Fruit fly (Drosophila melanogaster) whole organism, pupa: Measurements from ENCODE around the gene AGO2.

Source experiments
- CG10348 ChIP-seq: fragments of 200-800 bp; sonication (Bioruptor generic); IDR thresholded peaks from 2 replicates; pipeline ENCODE4 v1.3.6; 2022; ENCODE audit warnings: missing biosample characterization, missing genetic modification characterization
- CG34367 ChIP-seq: fragments of 200-800 bp; sonication (Bioruptor generic); optimal IDR thresholded peaks from 2 replicates; lab custom pipeline; 2018; ENCODE audit warnings: missing biosample characterization, mild to moderate bottlenecking, missing genetic modification characterization
- CG4496 ChIP-seq: fragments of 200-800 bp; sonication (Bioruptor generic); IDR thresholded peaks from 3 replicates; pipeline ENCODE4 v1.3.6; 2022; ENCODE audit warnings: missing biosample characterization, missing genetic modification characterization
- CG8159 ChIP-seq: fragments of 200-800 bp; sonication (Bioruptor generic); optimal IDR thresholded peaks from 3 replicates; lab custom pipeline; 2018; ENCODE audit warnings: missing biosample characterization, mild to moderate bottlenecking, missing genetic modification characterization, moderate library complexity
- CG8301 ChIP-seq: fragments of 200-800 bp; sonication (Bioruptor generic); optimal IDR thresholded peaks from 2 replicates; lab custom pipeline; 2018; ENCODE audit warnings: missing biosample characterization, mild to moderate bottlenecking, missing genetic modification characterization
- CG9948 ChIP-seq: fragments of 200-800 bp; sonication (Bioruptor generic); optimal IDR thresholded peaks from 2 replicates; lab custom pipeline; 2018; ENCODE audit warnings: missing biosample characterization, mild to moderate bottlenecking, missing genetic modification characterization, moderate library complexity
- EcR ChIP-seq: fragments of 200-800 bp; sonication (Bioruptor generic); optimal IDR thresholded peaks from 3 replicates; lab custom pipeline; 2019; ENCODE audit warnings: missing biosample characterization, missing genetic modification characterization, mild to moderate bottlenecking, moderate library complexity, missing genetic modification reagents
- Ets98B ChIP-seq: fragments of 200-800 bp; sonication (Bioruptor generic); IDR thresholded peaks from 2 replicates; pipeline ENCODE4 v1.3.6; 2022; ENCODE audit warnings: missing biosample characterization, missing genetic modification characterization
- Pif1A ChIP-seq: fragments of 200-800 bp; sonication (Bioruptor generic); optimal IDR thresholded peaks from 3 replicates; lab custom pipeline; 2016; ENCODE audit warnings: missing biosample characterization, missing genetic modification characterization
- Pif1B ChIP-seq: fragments of 200-800 bp; sonication (Bioruptor generic); optimal IDR thresholded peaks from 3 replicates; lab custom pipeline; 2016; ENCODE audit warnings: missing biosample characterization, missing genetic modification characterization
- gl ChIP-seq: fragments of 200-800 bp; sonication (Bioruptor generic); optimal IDR thresholded peaks from 2 replicates; lab custom pipeline; 2018; ENCODE audit warnings: missing biosample characterization, mild to moderate bottlenecking, missing genetic modification characterization

DNA sequence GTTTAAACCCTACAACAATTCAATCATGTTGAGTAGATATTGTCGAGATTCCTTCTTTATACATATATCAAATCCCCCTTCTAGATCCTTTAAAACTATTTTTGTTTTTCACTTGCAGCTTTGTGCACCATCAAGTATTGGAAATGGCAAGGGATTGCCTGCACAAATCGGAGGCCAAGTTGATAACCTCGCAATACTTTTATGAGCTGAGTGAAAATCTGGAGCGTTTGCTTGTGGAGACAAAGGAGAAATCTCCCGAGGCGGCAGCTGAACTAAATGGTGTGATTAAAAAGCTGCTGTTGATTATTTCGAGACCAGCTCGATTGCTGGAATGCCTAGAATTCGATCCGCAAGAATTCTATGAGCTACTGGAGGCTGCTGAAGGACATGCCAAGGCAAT, 16.7 kb downstream of the AGO2 start:
- no peak for TF ChIP-seq CG8301 (tag; lab: Kevin White, UChicago)
- TF ChIP-seq EcR (GFP tag; lab: Kevin White, UChicago): no peak
- no peak for TF ChIP-seq gl
- no peak for TF ChIP-seq CG8159 (tag; lab: Kevin White, UChicago)
- TF ChIP-seq Pif1A (GFP tag; lab: Kevin White, UChicago): no peak
- no peak for TF ChIP-seq Ets98B (GFP tag; lab: Robert Waterston, UW)
- no peak for TF ChIP-seq CG4496 (GFP tag; lab: Robert Waterston, UW)
- TF ChIP-seq Pif1B (GFP tag; lab: Kevin White, UChicago): no peak
- no peak for TF ChIP-seq CG34367 (tag; lab: Kevin White, UChicago)
- no peak for TF ChIP-seq CG10348 (GFP tag; lab: Robert Waterston, UW)
- no peak for TF ChIP-seq CG9948
